Fruit fly (Drosophila melanogaster): ENCODE data around the gene Hsc70-2.

Hsc70-2 gene

dm6 chr3R:13032975-13033445 lies 11.5 kb upstream of the Hsc70-2 start (continued):
- TF ChIP-seq unc-4 (GFP tag; IDR thresholded peaks at IDR 0.05; ENCODE audit: partially characterized antibody) (no peak), CG13296 (GFP tag; optimal IDR thresholded peaks at IDR 0.05) (no peak), Hr78 (GFP tag; optimal IDR thresholded peaks at IDR 0.05) (peak in 1 of 2 experiments; percentile 51), Mad (GFP tag; optimal IDR thresholded peaks at IDR 0.05) (no peak), CG3163 (GFP tag; optimal IDR thresholded peaks at IDR 0.05) (no peak), C15 (GFP tag; IDR thresholded peaks at IDR 0.05) (no peak), CG30403 (GFP tag; optimal IDR thresholded peaks at IDR 0.05) (no peak), wdn (GFP tag; IDR thresholded peaks at IDR 0.05) (no peak), Mes4 (GFP tag; optimal IDR thresholded peaks at IDR 0.05) (no peak), CG31388 (GFP tag; optimal IDR thresholded peaks at IDR 0.05) (no peak), Trl (optimal IDR thresholded peaks at IDR 0.05) (no peak), Trl (GFP tag; optimal IDR thresholded peaks at IDR 0.05) (no peak), CkIIα-i1 (GFP tag; IDR thresholded peaks at IDR 0.05) (no peak), CG8924 (tag; optimal IDR thresholded peaks at IDR 0.05) (peak; percentile 40), CG16863 (GFP tag; optimal IDR thresholded peaks at IDR 0.05) (no peak), her (GFP tag; optimal IDR thresholded peaks at IDR 0.05) (no peak), CG4617 (GFP tag; optimal IDR thresholded peaks at IDR 0.05; ENCODE audit: borderline replicate concordance) (no peak), dmrt11E (tag; optimal IDR thresholded peaks at IDR 0.05) (peak; percentile 20), HLH54F (GFP tag; optimal IDR thresholded peaks at IDR 0.05) (no peak), Bdp1 (GFP tag; optimal IDR thresholded peaks at IDR 0.05) (no peak), CG34224 (GFP tag; IDR thresholded peaks at IDR 0.05; ENCODE audit: partially characterized antibody) (no peak), gcm2 (GFP tag; optimal IDR thresholded peaks at IDR 0.05) (no peak), CG32532 (GFP tag; IDR thresholded peaks at IDR 0.05) (no peak), aop (GFP tag; IDR thresholded peaks at IDR 0.05) (no peak), gro (GFP tag; optimal IDR thresholded peaks at IDR 0.05) (no peak), Gsc (GFP tag; IDR thresholded peaks at IDR 0.05) (no peak), Hr51 (GFP tag; optimal IDR thresholded peaks at IDR 0.05) (no peak), Dll (GFP tag; IDR thresholded peaks at IDR 0.05; ENCODE audit: partially characterized antibody) (no peak), zfh2 (GFP tag; optimal IDR thresholded peaks at IDR 0.05) (no peak), ATbp (GFP tag; optimal IDR thresholded peaks at IDR 0.05) (peak; percentile 82), dysf (GFP tag; IDR thresholded peaks at IDR 0.05) (no peak), cad (GFP tag; optimal IDR thresholded peaks at IDR 0.05) (no peak), CG13123 (GFP tag; optimal IDR thresholded peaks at IDR 0.05) (no peak), Fer3 (tag; optimal IDR thresholded peaks at IDR 0.05) (peak; percentile 37), crp (GFP tag; optimal IDR thresholded peaks at IDR 0.05) (no peak), pum (GFP tag; optimal IDR thresholded peaks at IDR 0.05) (no peak), CG5245 (GFP tag; optimal IDR thresholded peaks at IDR 0.05) (no peak), sqz (GFP tag; optimal IDR thresholded peaks at IDR 0.05) (no peak), Hmr (GFP tag; optimal IDR thresholded peaks at IDR 0.05) (peak; percentile 56), CG11695 (GFP tag; IDR thresholded peaks at IDR 0.05) (no peak), Nf-YB (GFP tag; optimal IDR thresholded peaks at IDR 0.05) (no peak), Fer1 (GFP tag; optimal IDR thresholded peaks at IDR 0.05) (no peak), crc (GFP tag; optimal IDR thresholded peaks at IDR 0.05) (no peak), sima (GFP tag; optimal IDR thresholded peaks at IDR 0.05) (no peak), CG13624 (GFP tag; optimal IDR thresholded peaks at IDR 0.05) (no peak), schlank (tag; optimal IDR thresholded peaks at IDR 0.05) (peak; percentile 29), zen2 (GFP tag; IDR thresholded peaks at IDR 0.05; ENCODE audit: partially characterized antibody) (no peak), row (GFP tag; IDR thresholded peaks at IDR 0.05) (no peak; the same call in 2 of the 3 replicates), CG4730 (GFP tag; IDR thresholded peaks at IDR 0.05) (no peak), eyg (GFP tag; optimal IDR thresholded peaks at IDR 0.05) (no peak), vvl (GFP tag; IDR thresholded peaks at IDR 0.05) (0 out of 2 replicates have a peak, but pooled peaks have one; percentile 39), kni (GFP tag; optimal IDR thresholded peaks at IDR 0.05) (no peak)

Measured in whole organism, embryonic.